Worm (Caenorhabditis elegans) whole organism, L4 larva: Measurements from ENCODE around the gene morc-1.

Experiments
- F10B5.3 ChIP-seq: sonication (generic microtip); optimal IDR thresholded peaks from 2 replicates; lab custom pipeline; 2016; ENCODE audit warnings: mild to moderate bottlenecking, missing genetic modification characterization, missing compliant biosample characterization
- F37D6.2 ChIP-seq: sonication (generic microtip); optimal IDR thresholded peaks from 2 replicates; lab custom pipeline; 2016; ENCODE audit warnings: mild to moderate bottlenecking, missing genetic modification characterization, missing compliant biosample characterization
- ama-1 ChIP-seq: fragments of 150-350 bp; optimal IDR thresholded peaks from 2 replicates; lab custom pipeline; 2014; ENCODE audit warnings: inconsistent platforms, mixed read lengths
- ceh-82 ChIP-seq: sonication (generic microtip); optimal IDR thresholded peaks from 2 replicates; lab custom pipeline; 2017; ENCODE audit warnings: missing biosample characterization, missing genetic modification characterization
- daf-16 ChIP-seq, 3 experiments: sonication (generic microtip); optimal IDR thresholded peaks; 2 replicates each; lab custom pipeline; 2016 to 2017; ENCODE audit warnings: missing genetic modification characterization in 3 of 3, missing genetic modification reagents in 3 of 3, mild to moderate bottlenecking in 2 of 3, missing compliant biosample characterization in 2 of 3, missing biosample characterization in 1 of 3, moderate library complexity in 1 of 3
- dmd-6 ChIP-seq: fragments of 200-800 bp; sonication (Bioruptor generic); IDR thresholded peaks from 2 replicates; pipeline ENCODE4 v1.3.6; 2022; ENCODE audit warnings: missing genetic modification reagents, missing genetic modification characterization, missing compliant biosample characterization
- dmd-9 ChIP-seq: fragments of 200-800 bp; sonication (Bioruptor generic); IDR thresholded peaks from 2 replicates; pipeline ENCODE4 v1.3.6; 2022; ENCODE audit warnings: missing genetic modification reagents, missing genetic modification characterization, missing compliant biosample characterization
- dpl-1 ChIP-seq: fragments of 150-350 bp; optimal IDR thresholded peaks from 2 replicates; lab custom pipeline; 2014; ENCODE audit warnings: missing biosample characterization, missing genetic modification reagents, missing genetic modification characterization
- dve-1 ChIP-seq: sonication (generic microtip); optimal IDR thresholded peaks from 2 replicates; lab custom pipeline; 2017; ENCODE audit warnings: antibody characterized with exemption, mild to moderate bottlenecking, missing genetic modification characterization, missing compliant biosample characterization; ENCODE audit not compliant: insufficient read depth
- hlh-11 ChIP-seq: fragments of 200-800 bp; sonication (Bioruptor generic); optimal IDR thresholded peaks from 2 replicates; lab custom pipeline; 2018; ENCODE audit warnings: mild to moderate bottlenecking, missing genetic modification characterization, missing compliant biosample characterization
- lin-1 ChIP-seq: fragments of 200-800 bp; sonication (Bioruptor generic); IDR thresholded peaks from 2 replicates; pipeline ENCODE4 v1.3.6; 2022; ENCODE audit warnings: missing genetic modification reagents, missing genetic modification characterization, missing compliant biosample characterization
- lin-29 ChIP-seq: fragments of 200-800 bp; sonication (Bioruptor generic); IDR thresholded peaks from 2 replicates; pipeline ENCODE4 v1.3.6; 2022; ENCODE audit warnings: missing genetic modification reagents, missing genetic modification characterization, missing compliant biosample characterization
- lsy-2 ChIP-seq, 2 experiments: fragments of 150-350 bp in 1 of 2; sonication (generic microtip) in 1 of 2; optimal IDR thresholded peaks; 2 replicates each; lab custom pipeline; 2014 to 2017; ENCODE audit warnings: missing biosample characterization in 2 of 2, missing genetic modification characterization in 2 of 2
- madf-5 ChIP-seq, 2 experiments: fragments of 200-800 bp; sonication (Bioruptor generic); IDR thresholded peaks; 2 replicates each; pipeline ENCODE4 v1.3.6; 2022; ENCODE audit warnings: missing compliant biosample characterization in 2 of 2, missing genetic modification characterization in 2 of 2
- madf-9 ChIP-seq: fragments of 200-800 bp; sonication (Bioruptor generic); conservative IDR thresholded peaks from 2 replicates; pipeline ENCODE4 v1.3.6; 2022; ENCODE audit warnings: missing genetic modification reagents, missing genetic modification characterization, missing compliant biosample characterization
- mep-1 ChIP-seq: fragments of 150-350 bp; sonication (generic microtip); optimal IDR thresholded peaks from 3 replicates; lab custom pipeline; 2014; ENCODE audit warnings: missing biosample characterization, missing genetic modification characterization
- mes-2 ChIP-seq: sonication (generic microtip); optimal IDR thresholded peaks from 2 replicates; lab custom pipeline; 2016; ENCODE audit warnings: missing genotype, mild to moderate bottlenecking, missing genetic modification characterization, missing compliant biosample characterization; ENCODE audit not compliant: poor library complexity, severe bottlenecking
- nhr-10 ChIP-seq: fragments of 150-350 bp; optimal IDR thresholded peaks from 2 replicates; lab custom pipeline; 2014; ENCODE audit warnings: missing biosample characterization, missing genetic modification characterization
- nhr-111 ChIP-seq: fragments of 200-800 bp; sonication (Bioruptor generic); optimal IDR thresholded peaks from 2 replicates; lab custom pipeline; 2018; ENCODE audit warnings: mild to moderate bottlenecking, missing genetic modification characterization, missing compliant biosample characterization
- nhr-25 ChIP-seq: sonication (generic microtip); optimal IDR thresholded peaks from 2 replicates; lab custom pipeline; 2017; ENCODE audit warnings: missing genetic modification characterization, mild to moderate bottlenecking, missing compliant biosample characterization, antibody characterized with exemption, moderate library complexity, borderline replicate concordance; ENCODE audit not compliant: insufficient read depth
- nhr-28 ChIP-seq: fragments of 150-350 bp; optimal IDR thresholded peaks from 2 replicates; lab custom pipeline; 2014; ENCODE audit warnings: missing biosample characterization, missing genetic modification characterization
- nhr-6 ChIP-seq: fragments of 150-350 bp; optimal IDR thresholded peaks from 2 replicates; lab custom pipeline; 2014; ENCODE audit warnings: missing biosample characterization, missing genetic modification characterization
- nhr-76 ChIP-seq: fragments of 150-350 bp; optimal IDR thresholded peaks from 2 replicates; lab custom pipeline; 2014; ENCODE audit warnings: missing biosample characterization, missing genetic modification characterization
- nhr-77 ChIP-seq: fragments of 150-350 bp; optimal IDR thresholded peaks from 2 replicates; lab custom pipeline; 2014; ENCODE audit warnings: missing biosample characterization, missing genetic modification characterization
- pha-4 ChIP-seq, 2 experiments: fragments of 150-350 bp in 1 of 2; fragments of 200-800 bp in 1 of 2; sonication (Bioruptor generic) in 1 of 2; IDR thresholded peaks in 1 of 2; optimal IDR thresholded peaks in 1 of 2; 2 replicates each; pipeline versions ENCODE4 v1.3.6 to Lab custom; 2014 to 2022; ENCODE audit warnings: missing genetic modification characterization in 2 of 2, missing genetic modification reagents in 2 of 2, missing biosample characterization in 1 of 2, missing compliant biosample characterization in 1 of 2
- pqm-1 ChIP-seq: sonication (generic microtip); optimal IDR thresholded peaks from 2 replicates; lab custom pipeline; 2017; ENCODE audit warnings: missing biosample characterization, missing genetic modification characterization
- skn-1 ChIP-seq: fragments of 150-350 bp; optimal IDR thresholded peaks from 2 replicates; lab custom pipeline; 2014; ENCODE audit warnings: missing biosample characterization, missing genetic modification characterization
- unc-39 ChIP-seq: sonication (generic microtip); optimal IDR thresholded peaks from 2 replicates; lab custom pipeline; 2017; ENCODE audit warnings: missing biosample characterization, missing genetic modification characterization
- unc-62 ChIP-seq, 3 experiments: fragments of 150-350 bp in 1 of 3; sonication (generic microtip); optimal IDR thresholded peaks in 2 of 3; peaks in 1 of 3; 1 replicate in 1 of 3; 2 replicates in 2 of 3; lab custom pipeline; 2014 to 2017; ENCODE audit warnings: missing biosample characterization in 3 of 3, missing genetic modification characterization in 3 of 3, missing genetic modification reagents in 3 of 3, missing genotype in 1 of 3
- zfp-2 ChIP-seq: sonication (generic microtip); optimal IDR thresholded peaks from 2 replicates; lab custom pipeline; 2016; ENCODE audit warnings: mild to moderate bottlenecking, missing genetic modification characterization, missing compliant biosample characterization
- zfp-3 ChIP-seq: fragments of 200-800 bp; sonication (Bioruptor generic); conservative IDR thresholded peaks from 2 replicates; pipeline ENCODE4 v1.3.6; 2022; ENCODE audit warnings: missing genetic modification reagents, missing genetic modification characterization, missing compliant biosample characterization

Gene morc-1

DNA sequence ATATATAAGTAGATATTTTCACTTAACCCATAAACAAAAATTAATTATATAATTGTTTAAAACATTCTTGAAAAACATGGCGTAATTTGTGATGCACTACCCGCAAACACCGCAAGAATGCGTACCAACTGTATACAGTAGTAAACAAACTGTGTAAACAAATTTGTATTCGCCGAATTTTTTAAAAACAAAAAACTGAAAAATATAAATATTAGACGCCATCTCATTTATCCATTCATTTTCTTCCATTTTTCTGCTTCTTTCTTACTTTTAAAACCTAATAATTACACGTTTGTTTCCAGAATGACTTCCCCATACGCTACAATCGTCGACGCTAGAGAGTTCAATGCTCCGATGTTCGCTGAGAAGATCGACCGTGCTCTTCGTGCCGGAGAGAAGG is 18.6 kb upstream of the morc-1 start, which contains the start of gene nex-1:
Gene nex-1 (plus strand): TSS at position 301 of the 400 bp plus-strand sequence.
- no peak for TF ChIP-seq nhr-10
- no peak for TF ChIP-seq ceh-82 (tag; lab: Kevin White, UChicago)
- no peak for TF ChIP-seq madf-5 (GFP tag; IDR thresholded peaks at IDR 0.05; lab: Robert Waterston, UW)
- no peak for TF ChIP-seq nhr-111 (GFP tag; lab: Kevin White, UChicago)
- TF ChIP-seq unc-62 (GFP tag; optimal IDR thresholded peaks at IDR 0.05 in 1 of 2; lab: Kevin White, UChicago): peak in 1 of 2 experiments; percentile 23
- TF ChIP-seq unc-62 (tag; optimal IDR thresholded peaks at IDR 0.05; lab: Kevin White, UChicago): no peak

DNA sequence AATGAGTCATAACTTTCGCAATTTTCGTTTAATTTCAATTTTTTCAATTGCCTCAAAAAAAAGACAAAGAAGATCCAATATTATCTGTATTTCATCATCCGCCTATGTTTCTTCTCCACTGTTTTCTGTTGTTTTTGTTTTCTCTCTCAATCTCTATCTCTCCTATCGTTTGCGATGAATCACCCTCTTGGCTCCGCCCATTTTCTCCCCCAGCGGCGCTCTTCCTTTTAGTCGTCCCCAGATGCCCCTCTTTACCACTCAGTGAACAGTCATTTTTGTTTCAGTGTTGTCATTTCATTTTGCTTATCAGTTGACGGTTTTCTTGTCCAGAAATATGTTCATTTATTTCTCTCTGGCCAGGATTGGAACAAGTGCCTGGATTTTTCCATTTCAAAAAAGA is 18.2 kb upstream of the morc-1 start:
- TF ChIP-seq nhr-6 (peak; percentile 54), nhr-77 (tag; lab: Kevin White, UChicago) (peak; percentile 23), dpl-1 (GFP tag; lab: Kevin White, UChicago) (peak; percentile 1), F37D6.2 (tag; lab: Kevin White, UChicago) (no peak), pha-4 (GFP tag; IDR thresholded peaks at IDR 0.05; lab: Robert Waterston, UW) (no peak), pha-4 (tag; optimal IDR thresholded peaks at IDR 0.05; lab: Kevin White, UChicago) (peak; percentile 44), mep-1 (peak; percentile 14), ama-1 (lab: Kevin White, UChicago) (peak; percentile 51), zfp-3 (GFP tag; lab: Robert Waterston, UW) (no peak), pqm-1 (tag; lab: Kevin White, UChicago) (peak; percentile 36), daf-16 (GFP tag; optimal IDR thresholded peaks at IDR 0.05; lab: Kevin White, UChicago) (no peak), daf-16 (tag; optimal IDR thresholded peaks at IDR 0.05; lab: Kevin White, UChicago) (peak; percentile 73), unc-39 (tag; lab: Kevin White, UChicago) (no peak), hlh-11 (tag; lab: Kevin White, UChicago) (peak; percentile 36), lin-1 (no peak), zfp-2 (tag; lab: Kevin White, UChicago) (no peak), dmd-6 (GFP tag; lab: Robert Waterston, UW) (no peak), madf-9 (GFP tag; lab: Robert Waterston, UW) (0 out of 2 replicates have a peak, but pooled peaks have one; percentile 18), mes-2 (peak; percentile 21), lsy-2 (tag; optimal IDR thresholded peaks at IDR 0.05; lab: Kevin White, UChicago) (peak in 1 of 2 experiments; percentile 21), nhr-28 (tag; lab: Kevin White, UChicago) (peak; percentile 52), dve-1 (tag; lab: Kevin White, UChicago) (peak; percentile 81)

DNA sequence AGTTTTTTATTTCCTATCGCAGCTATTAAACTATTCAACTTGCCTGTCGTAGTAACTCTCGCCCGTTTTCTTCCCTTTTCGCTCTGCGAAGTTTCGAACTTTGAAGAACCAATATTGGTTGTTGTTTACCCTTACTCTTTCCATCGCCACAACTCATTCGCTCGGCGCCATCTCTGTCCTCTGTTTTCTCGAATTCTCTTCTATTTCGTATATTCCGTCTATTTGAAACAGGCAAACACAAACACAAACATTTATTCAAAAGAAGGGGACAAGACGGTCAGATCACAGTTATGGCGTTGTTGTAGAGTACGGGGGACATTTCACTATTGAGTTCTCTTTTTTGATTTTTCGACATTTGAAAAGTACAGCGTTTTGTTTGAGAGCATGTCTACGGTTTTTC is 16.1 kb upstream of the morc-1 start:
- TF ChIP-seq pha-4 (GFP tag; IDR thresholded peaks at IDR 0.05; lab: Robert Waterston, UW) (no peak), pha-4 (tag; optimal IDR thresholded peaks at IDR 0.05; lab: Kevin White, UChicago) (peak; percentile 72), nhr-28 (tag; lab: Kevin White, UChicago) (peak; percentile 35), dpl-1 (GFP tag; lab: Kevin White, UChicago) (no peak), nhr-25 (tag; lab: Kevin White, UChicago) (no peak), lin-29 (GFP tag; lab: Robert Waterston, UW) (no peak), daf-16 (GFP tag; optimal IDR thresholded peaks at IDR 0.05; lab: Kevin White, UChicago) (no peak), daf-16 (tag; optimal IDR thresholded peaks at IDR 0.05; lab: Kevin White, UChicago) (peak; percentile 94)

DNA sequence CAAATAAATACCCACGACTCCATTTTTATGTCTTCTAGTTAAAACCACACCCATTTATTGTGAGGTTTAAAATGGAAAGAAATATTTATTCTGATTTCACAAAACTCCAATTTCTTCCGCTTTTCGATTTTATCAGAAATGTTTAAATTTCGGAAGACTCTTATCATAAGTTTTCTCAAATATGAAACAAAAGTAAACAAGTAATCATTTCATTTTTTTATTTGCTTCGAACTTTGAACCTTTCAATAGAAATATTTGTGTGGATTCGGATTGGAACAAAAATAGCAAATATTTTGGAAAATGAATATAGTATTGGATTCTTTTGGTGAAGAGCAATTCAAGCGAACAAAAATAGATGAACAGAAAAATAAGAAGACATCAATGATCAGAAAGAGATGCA is 15.1 kb upstream of the morc-1 start:
- TF ChIP-seq skn-1 (tag; lab: Kevin White, UChicago): no peak
- no peak for TF ChIP-seq nhr-76 (tag; lab: Kevin White, UChicago)
- no peak for TF ChIP-seq daf-16 (GFP tag; optimal IDR thresholded peaks at IDR 0.05; lab: Kevin White, UChicago)
- TF ChIP-seq daf-16 (tag; optimal IDR thresholded peaks at IDR 0.05; lab: Kevin White, UChicago): peak; percentile 83
- TF ChIP-seq, all 104 proteins: peak for 1

DNA sequence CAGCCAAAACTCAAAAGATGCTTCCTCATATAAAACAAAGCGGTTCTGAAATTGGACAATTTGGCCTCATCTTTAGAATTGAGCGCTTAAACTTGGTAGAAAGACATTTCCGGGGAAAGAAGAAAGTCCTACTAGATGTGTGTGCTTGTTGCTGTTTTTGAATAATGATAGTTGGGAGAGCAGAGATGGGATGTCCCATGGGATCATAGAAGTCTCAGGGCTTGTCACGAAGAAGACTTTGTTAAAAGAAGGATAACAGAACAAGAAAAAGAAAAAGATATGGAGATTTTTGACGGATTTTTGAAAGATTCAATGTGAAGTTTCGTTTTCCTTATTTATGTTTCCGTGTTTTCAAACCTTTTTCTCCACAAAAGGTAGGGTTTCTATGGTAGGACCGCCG is 12.0 kb upstream of the morc-1 start, which contains the start of gene ZC155.2:
Gene ZC155.2 (plus strand): TSS at position 301 of the 400 bp plus-strand sequence.
- TF ChIP-seq dmd-9 (no peak), F10B5.3 (no peak)
- TF ChIP-seq, all 104 proteins: peak for 0
